3 worm cellular contexts compared by ENCODE assay signal in the genomic region with DNA sequence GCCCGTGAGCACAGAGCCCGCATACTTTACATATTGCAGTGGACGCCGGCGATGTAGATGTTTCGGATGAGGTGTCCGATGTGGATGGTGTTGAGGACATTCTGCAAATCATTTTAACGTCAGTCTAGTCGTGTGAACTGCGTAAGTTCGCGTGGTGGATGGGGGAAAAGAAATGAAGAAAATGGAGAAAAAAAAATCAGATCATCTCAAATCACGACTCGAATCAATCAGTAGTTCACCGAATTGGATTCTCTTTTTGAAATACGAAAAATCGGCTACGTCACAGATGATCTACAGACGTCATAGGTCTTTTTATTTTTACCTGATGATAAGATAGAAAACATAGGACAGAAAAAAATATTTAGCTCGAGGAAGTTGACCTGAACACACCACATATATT.
TF ChIP-seq lines count a peak whose summit lies in the region.

Gene nhr-102 (minus strand): TSS at position 101 of the 400 bp plus-strand sequence.

TF ChIP-seq in whole organism, L3 larva, 47 proteins besides CTCF, POLR2A, EP300 and RAD21:
- TF ChIP-seq elt-2 (tag; optimal IDR thresholded peaks at IDR 0.05; lab: Kevin White, UChicago) (peak; percentile 25), unc-39 (tag; optimal IDR thresholded peaks at IDR 0.05; lab: Kevin White, UChicago) (no peak), hmg-11 (tag; optimal IDR thresholded peaks at IDR 0.05; lab: Kevin White, UChicago) (no peak), nhr-12 (tag; optimal IDR thresholded peaks at IDR 0.05; lab: Kevin White, UChicago) (no peak), unc-62 (GFP tag; optimal IDR thresholded peaks at IDR 0.05; lab: Kevin White, UChicago) (no peak), sea-2 (GFP tag; optimal IDR thresholded peaks at IDR 0.05; lab: Kevin White, UChicago) (no peak), ceh-28 (tag; optimal IDR thresholded peaks at IDR 0.05; lab: Kevin White, UChicago) (no peak), nhr-237 (tag; optimal IDR thresholded peaks at IDR 0.05; lab: Kevin White, UChicago) (no peak)

TF ChIP-seq in whole organism, L4 larva, 104 proteins besides CTCF, POLR2A, EP300 and RAD21:
- TF ChIP-seq unc-62 (GFP tag; optimal IDR thresholded peaks at IDR 0.05 in 1 of 2; lab: Kevin White, UChicago) (no peak), unc-62 (tag; optimal IDR thresholded peaks at IDR 0.05; lab: Kevin White, UChicago) (no peak), egl-27 (tag; optimal IDR thresholded peaks at IDR 0.05; lab: Kevin White, UChicago) (no peak), nhr-11 (tag; optimal IDR thresholded peaks at IDR 0.05; lab: Kevin White, UChicago) (no peak), arid-1 (GFP tag; conservative IDR thresholded peaks at IDR 0.05; lab: Robert Waterston, UW) (no peak), vab-7 (GFP tag; IDR thresholded peaks at IDR 0.05; lab: Robert Waterston, UW) (no peak), lin-1 (GFP tag; IDR thresholded peaks at IDR 0.05; lab: Robert Waterston, UW) (no peak), lin-15B (tag; optimal IDR thresholded peaks at IDR 0.05; lab: Kevin White, UChicago) (no peak), dve-1 (tag; optimal IDR thresholded peaks at IDR 0.05; lab: Kevin White, UChicago; ENCODE audit: insufficient read depth) (peak; percentile 2), daf-12 (tag; optimal IDR thresholded peaks at IDR 0.05; lab: Kevin White, UChicago) (no peak), T26A8.4 (GFP tag; IDR thresholded peaks at IDR 0.05; lab: Robert Waterston, UW) (0 out of 2 replicates have a peak, but pooled peaks have one; percentile 26), mxl-3 (GFP tag; optimal IDR thresholded peaks at IDR 0.05; lab: Kevin White, UChicago) (no peak), snpc-4 (tag; optimal IDR thresholded peaks at IDR 0.05; lab: Kevin White, UChicago) (no peak), hif-1 (tag; optimal IDR thresholded peaks at IDR 0.05; lab: Kevin White, UChicago) (no peak), F26F4.8 (GFP tag; conservative IDR thresholded peaks at IDR 0.05; lab: Robert Waterston, UW) (no peak), hmg-1.1 (GFP tag; IDR thresholded peaks at IDR 0.05; lab: Robert Waterston, UW) (no peak)

TF ChIP-seq in whole organism, young adult, 124 proteins besides CTCF, POLR2A, EP300 and RAD21:
- TF ChIP-seq fkh-3 (tag; optimal IDR thresholded peaks at IDR 0.05; lab: Kevin White, UChicago) (no peak), madf-6 (GFP tag; IDR thresholded peaks at IDR 0.05; lab: Robert Waterston, UW) (0 out of 2 replicates have a peak, but pooled peaks have one; percentile 28)
